Worm (Caenorhabditis elegans): ENCODE data around the gene Y73F8A.5.
"Not testable (repeated sequence)": the region's sequence is repeated elsewhere in the genome, so short reads cannot be mapped to it uniquely, and the experiment has no call there.

DNA sequence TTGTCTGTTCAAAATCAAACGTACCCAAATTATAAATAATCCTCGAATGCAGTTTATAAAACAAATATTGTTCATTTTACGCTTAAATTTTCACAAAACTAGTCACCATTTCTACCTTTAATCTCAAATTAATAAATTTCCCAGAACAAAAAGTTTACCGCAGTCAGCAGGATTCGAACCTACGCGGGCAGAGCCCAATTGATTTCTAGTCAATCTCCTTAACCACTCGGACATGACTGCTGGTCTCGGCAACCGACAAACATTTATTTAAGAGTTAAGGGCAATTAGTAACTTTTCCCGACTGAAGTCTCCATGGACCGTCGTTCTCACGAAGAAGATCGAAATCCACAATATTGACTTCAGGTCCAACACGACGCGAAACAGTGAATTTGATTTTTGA, 58.7 kb downstream of the Y73F8A.5 start:
- not testable (repeated sequence) for TF ChIP-seq lsy-2 (tag; optimal IDR thresholded peaks at IDR 0.05); gei-8 (GFP tag; optimal IDR thresholded peaks at IDR 0.05); zag-1 (tag; optimal IDR thresholded peaks at IDR 0.05); jun-1 (tag; optimal IDR thresholded peaks at IDR 0.05); F37D6.2 (tag; optimal IDR thresholded peaks at IDR 0.05); vab-7 (GFP tag; IDR thresholded peaks at IDR 0.05); Y48G9A.11 (GFP tag; IDR thresholded peaks at IDR 0.05); sdz-12 (GFP tag; optimal IDR thresholded peaks at IDR 0.05); lin-15B (tag; optimal IDR thresholded peaks at IDR 0.05)
